Fruit fly (Drosophila melanogaster): ENCODE measurements around the gene Wnt4.
A peak's percentile ranks its signal among the peaks of the same experiment; 100 is the strongest.

Gene Wnt4

DNA sequence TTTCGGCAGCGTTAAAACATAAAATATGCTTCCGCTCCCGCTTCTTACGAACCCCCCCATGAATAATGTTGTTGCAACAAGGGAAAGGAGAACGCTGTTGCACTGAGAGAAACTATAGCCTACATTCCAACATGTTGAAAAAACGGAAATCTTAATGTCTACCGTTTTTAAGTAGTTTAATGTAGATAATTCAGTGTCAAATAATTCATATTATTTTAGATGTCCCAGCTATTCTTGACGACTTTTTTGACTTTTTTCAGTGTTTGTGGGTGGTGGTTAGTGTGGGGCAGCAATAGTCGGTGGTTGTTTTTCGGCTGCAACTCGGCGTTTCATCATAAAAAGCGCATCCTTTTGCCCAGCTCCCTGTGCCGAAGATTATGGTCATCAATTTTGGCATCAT, 15.0 kb downstream of the Wnt4 start (continued):
- TF ChIP-seq BEAF-32 (GFP tag; optimal IDR thresholded peaks at IDR 0.05) (no peak), p53 (GFP tag; optimal IDR thresholded peaks at IDR 0.05) (no peak), CG18476 (GFP tag; optimal IDR thresholded peaks at IDR 0.05) (no peak), gem (tag; optimal IDR thresholded peaks at IDR 0.05) (peak; percentile 79), CG16779 (GFP tag; IDR thresholded peaks at IDR 0.05) (no peak), Spps (tag; optimal IDR thresholded peaks at IDR 0.05) (peak; percentile 37), ken (GFP tag; IDR thresholded peaks at IDR 0.05) (peak; percentile 47; the same call in 1 of the 3 replicates), en (GFP tag; optimal IDR thresholded peaks at IDR 0.05) (no peak), CG1529 (GFP tag; optimal IDR thresholded peaks at IDR 0.05) (peak; percentile 54), her (GFP tag; optimal IDR thresholded peaks at IDR 0.05) (peak; percentile 7), chm (GFP tag; IDR thresholded peaks at IDR 0.05) (peak; percentile 58; the same call in 1 of the 2 replicates), E2f2 (GFP tag; IDR thresholded peaks at IDR 0.05) (no peak), CG9876 (GFP tag; optimal IDR thresholded peaks at IDR 0.05) (peak; percentile 10), gsb (GFP tag; IDR thresholded peaks at IDR 0.05) (no peak), ci (GFP tag; IDR thresholded peaks at IDR 0.05) (peak; percentile 83), Jarid2 (GFP tag; optimal IDR thresholded peaks at IDR 0.05) (no peak), Ada2b (GFP tag; IDR thresholded peaks at IDR 0.05) (peak; percentile 30; the same call in 1 of the 2 replicates), prd (optimal IDR thresholded peaks at IDR 0.05) (no peak), prd (GFP tag; IDR thresholded peaks at IDR 0.05) (peak; percentile 63), HmgZ (tag; optimal IDR thresholded peaks at IDR 0.05) (no peak), Mes4 (GFP tag; optimal IDR thresholded peaks at IDR 0.05) (peak; percentile 24), tgo (GFP tag; IDR thresholded peaks at IDR 0.05) (peak; percentile 40; the same call in 1 of the 3 replicates), CG15696 (tag; optimal IDR thresholded peaks at IDR 0.05) (peak; percentile 34), al (GFP tag; IDR thresholded peaks at IDR 0.05) (no peak), sna (GFP tag; IDR thresholded peaks at IDR 0.05; ENCODE audit: partially characterized antibody) (no peak), D19A (tag; optimal IDR thresholded peaks at IDR 0.05) (peak; percentile 63), CG12391 (tag; optimal IDR thresholded peaks at IDR 0.05) (peak; percentile 72), gcm (GFP tag; optimal IDR thresholded peaks at IDR 0.05) (peak; percentile 40), Side (GFP tag; optimal IDR thresholded peaks at IDR 0.05) (peak; percentile 23), fd64A (GFP tag; optimal IDR thresholded peaks at IDR 0.05) (peak; percentile 30), CoRest (tag; optimal IDR thresholded peaks at IDR 0.05) (peak; percentile 36), gce (GFP tag; IDR thresholded peaks at IDR 0.05) (0 out of 3 replicates have a peak, but pooled peaks have one; percentile 15), pzg (GFP tag; optimal IDR thresholded peaks at IDR 0.05) (no peak), CTCF (GFP tag; optimal IDR thresholded peaks at IDR 0.05) (no peak), dmrt99B (tag; optimal IDR thresholded peaks at IDR 0.05) (peak; percentile 69), sob (GFP tag; IDR thresholded peaks at IDR 0.05) (no peak), B-H1 (GFP tag; IDR thresholded peaks at IDR 0.05) (peak; percentile 19; the same call in 1 of the 3 replicates), esg (GFP tag; conservative IDR thresholded peaks at IDR 0.05) (peak; percentile 52), Oli (tag; optimal IDR thresholded peaks at IDR 0.05) (peak; percentile 55), sim (GFP tag; IDR thresholded peaks at IDR 0.05) (no peak), onecut (GFP tag; IDR thresholded peaks at IDR 0.05) (peak; percentile 40; the same call in 1 of the 2 replicates), Trl (optimal IDR thresholded peaks at IDR 0.05) (no peak), Trl (GFP tag; optimal IDR thresholded peaks at IDR 0.05) (no peak), CG30403 (GFP tag; optimal IDR thresholded peaks at IDR 0.05) (peak; percentile 56), CG1024 (GFP tag; IDR thresholded peaks at IDR 0.05) (0 out of 2 replicates have a peak, but pooled peaks have one; percentile 20), da (GFP tag; optimal IDR thresholded peaks at IDR 0.05) (no peak), lab (GFP tag; optimal IDR thresholded peaks at IDR 0.05) (peak; percentile 14), peb (GFP tag; IDR thresholded peaks at IDR 0.05) (no peak), Taf1 (GFP tag; IDR thresholded peaks at IDR 0.05) (no peak), rib (GFP tag; IDR thresholded peaks at IDR 0.05) (no peak), dan (GFP tag; IDR thresholded peaks at IDR 0.05) (no peak), CG31365 (tag; optimal IDR thresholded peaks at IDR 0.05) (no peak), otp (GFP tag; IDR thresholded peaks at IDR 0.05) (0 out of 3 replicates have a peak, but pooled peaks have one; percentile 62)

All from whole organism, embryonic.